Fruit fly (Drosophila melanogaster): ENCODE data around the gene Prosalpha4.
A peak's percentile ranks its signal among the peaks of the same experiment; 100 is the strongest.

Gene Prosalpha4

dm6 chrX:16286083-16286666, 10.1 kb downstream of the Prosalpha4 start, which contains the start of gene UQCR-14 (continued):
- TF ChIP-seq CG13775 (GFP tag; optimal IDR thresholded peaks at IDR 0.05) (peak; percentile 12), Nf-YB (GFP tag; optimal IDR thresholded peaks at IDR 0.05) (no peak), fd3F (GFP tag; optimal IDR thresholded peaks at IDR 0.05) (no peak), jing (GFP tag; optimal IDR thresholded peaks at IDR 0.05) (no peak), inv (GFP tag; IDR thresholded peaks at IDR 0.05; ENCODE audit: partially characterized antibody) (peak; percentile 95), ro (GFP tag; IDR thresholded peaks at IDR 0.05) (no peak), CG2120 (GFP tag; optimal IDR thresholded peaks at IDR 0.05) (peak; percentile 56), CG12104 (GFP tag; optimal IDR thresholded peaks at IDR 0.05) (no peak), CG13123 (GFP tag; optimal IDR thresholded peaks at IDR 0.05) (no peak), CG3838 (GFP tag; optimal IDR thresholded peaks at IDR 0.05) (no peak), MBD-R2 (GFP tag; IDR thresholded peaks at IDR 0.05) (peak; percentile 86), CG12942 (GFP tag; optimal IDR thresholded peaks at IDR 0.05) (no peak), CG4854 (GFP tag; optimal IDR thresholded peaks at IDR 0.05) (peak; percentile 38), Ravus (GFP tag; IDR thresholded peaks at IDR 0.05) (no peak), Sox100B (GFP tag; optimal IDR thresholded peaks at IDR 0.05) (no peak), CG30403 (GFP tag; optimal IDR thresholded peaks at IDR 0.05) (peak; percentile 24), Lim3 (GFP tag; IDR thresholded peaks at IDR 0.05) (no peak), CG13287 (GFP tag; IDR thresholded peaks at IDR 0.05; ENCODE audit: partially characterized antibody) (peak; percentile 98), peb (GFP tag; IDR thresholded peaks at IDR 0.05) (no peak), CG13894 (tag; optimal IDR thresholded peaks at IDR 0.05) (peak; percentile 53), odd (GFP tag; optimal IDR thresholded peaks at IDR 0.05) (no peak), Nf-YC (tag; optimal IDR thresholded peaks at IDR 0.05) (peak; percentile 44), grau (tag; optimal IDR thresholded peaks at IDR 0.05) (peak; percentile 53), stwl (tag; optimal IDR thresholded peaks at IDR 0.05) (peak; percentile 90), Jarid2 (GFP tag; optimal IDR thresholded peaks at IDR 0.05) (no peak), Oli (tag; optimal IDR thresholded peaks at IDR 0.05) (no peak), seq (GFP tag; IDR thresholded peaks at IDR 0.05) (no peak), CG10565 (GFP tag; optimal IDR thresholded peaks at IDR 0.05) (no peak), CG8359 (GFP tag; optimal IDR thresholded peaks at IDR 0.05; ENCODE audit: borderline replicate concordance) (no peak), kni (GFP tag; optimal IDR thresholded peaks at IDR 0.05) (no peak), CG15011 (GFP tag; optimal IDR thresholded peaks at IDR 0.05) (no peak), HLHmδ (GFP tag; optimal IDR thresholded peaks at IDR 0.05) (no peak), CG16813 (GFP tag; IDR thresholded peaks at IDR 0.05; ENCODE audit: partially characterized antibody) (peak; percentile 98), ci (GFP tag; IDR thresholded peaks at IDR 0.05) (no peak; the same call in 2 of the 3 replicates), hbn (GFP tag; IDR thresholded peaks at IDR 0.05; ENCODE audit: partially characterized antibody) (peak; percentile 97), Poxn (GFP tag; IDR thresholded peaks at IDR 0.05) (no peak), CkIIα-i1 (GFP tag; IDR thresholded peaks at IDR 0.05) (no peak), amos (GFP tag; IDR thresholded peaks at IDR 0.05; ENCODE audit: partially characterized antibody) (peak; percentile 99), Bgb (GFP tag; IDR thresholded peaks at IDR 0.05; ENCODE audit: partially characterized antibody) (peak; percentile 99), NFAT (GFP tag; IDR thresholded peaks at IDR 0.05) (peak; percentile 36; the same call in 1 of the 2 replicates), lov (optimal IDR thresholded peaks at IDR 0.05) (no peak), lov (GFP tag; IDR thresholded peaks at IDR 0.05) (no peak), Hr51 (GFP tag; optimal IDR thresholded peaks at IDR 0.05) (no peak), sna (GFP tag; IDR thresholded peaks at IDR 0.05; ENCODE audit: partially characterized antibody) (peak; percentile 92), nerfin-2 (GFP tag; IDR thresholded peaks at IDR 0.05; ENCODE audit: partially characterized antibody) (peak; percentile 96), CG1603 (tag; optimal IDR thresholded peaks at IDR 0.05) (peak; percentile 73), rib (GFP tag; IDR thresholded peaks at IDR 0.05) (peak; percentile 44; the same call in 1 of the 2 replicates), CG11560 (tag; IDR thresholded peaks at IDR 0.05) (no peak), caup (GFP tag; optimal IDR thresholded peaks at IDR 0.05; ENCODE audit: severe bottlenecking) (peak; percentile 17)
